Worm (Caenorhabditis elegans) whole organism, dauer: Measurements from ENCODE around the gene C52E2.2.
"Not testable (repeated sequence)": the region's sequence is repeated elsewhere in the genome, so short reads cannot be mapped to it uniquely, and the experiment has no call there.

Experiments
- unc-62 ChIP-seq: sonication (generic microtip); optimal IDR thresholded peaks from 2 replicates; lab custom pipeline; 2017; ENCODE audit warnings: missing biosample characterization, missing genetic modification reagents, missing genetic modification characterization

The C52E2.2 gene

DNA sequence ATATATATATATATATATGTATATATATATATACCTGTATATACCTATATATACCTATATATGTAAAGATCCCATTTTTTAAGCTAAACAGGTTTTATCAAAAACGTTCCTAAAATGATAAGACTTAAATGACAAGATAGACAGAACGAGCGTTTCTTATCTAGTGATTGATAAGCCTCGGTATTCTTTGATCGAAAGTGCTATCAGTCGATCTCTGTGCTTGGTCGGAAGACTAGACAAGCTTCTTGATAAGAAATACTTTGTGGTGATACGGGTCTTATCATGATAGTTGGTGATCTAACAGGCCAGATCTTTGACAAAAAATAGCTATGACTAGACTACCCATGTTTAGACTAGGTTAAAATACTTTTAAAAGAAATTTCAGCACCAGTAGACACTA, 887 bp upstream of the C52E2.2 start:
- TF ChIP-seq unc-62 (GFP tag; lab: Kevin White, UChicago), result no peak

DNA sequence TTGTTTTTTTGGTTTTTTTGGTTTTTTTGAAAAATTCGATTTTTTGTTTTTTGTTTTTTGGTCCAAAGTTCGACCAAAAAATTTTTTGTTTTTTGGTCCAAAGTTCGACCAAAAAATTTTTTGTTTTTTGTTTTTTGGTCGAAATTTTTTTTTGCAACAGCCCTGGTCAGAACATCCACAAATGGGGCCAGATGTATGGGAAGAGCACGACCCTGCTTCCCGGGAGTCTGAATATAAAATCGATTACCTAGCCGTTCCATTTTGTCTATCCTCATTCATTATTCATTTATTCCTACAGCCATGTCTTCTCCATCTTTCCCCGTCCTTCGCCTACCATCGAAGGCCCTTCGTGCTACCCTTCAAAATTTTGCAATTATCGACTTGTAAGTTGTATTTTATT, 1.5 kb downstream of the C52E2.2 start, which contains the start of gene fbxb-95:
Gene fbxb-95 (plus strand): TSS at position 301 of the 400 bp plus-strand sequence.
- not testable (repeated sequence) for TF ChIP-seq unc-62 (GFP tag; lab: Kevin White, UChicago)

DNA sequence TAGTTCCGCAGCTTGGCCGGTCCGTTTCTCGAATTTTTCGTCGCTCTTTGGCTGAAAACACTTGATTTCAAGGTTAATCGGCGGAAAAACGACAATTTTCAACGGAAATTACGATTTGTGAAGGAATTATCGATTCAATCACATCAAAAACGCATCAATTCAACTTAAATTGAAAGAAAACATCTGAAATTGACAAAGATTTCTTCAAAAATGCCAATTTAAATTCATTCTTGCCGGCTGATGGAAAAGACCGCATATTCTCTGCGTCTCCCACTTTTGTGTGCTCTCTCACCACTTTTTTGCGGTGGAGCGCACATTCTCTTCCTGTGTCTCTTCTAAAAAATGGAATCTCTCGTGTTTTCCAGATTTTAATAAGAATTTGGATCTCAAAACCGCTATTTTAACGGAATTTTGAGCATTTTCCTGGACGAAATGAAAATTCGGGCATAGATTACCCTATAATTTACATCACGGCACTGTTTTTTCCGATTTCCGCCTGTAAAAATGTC, 8.7 kb downstream of the C52E2.2 start, which contains the start of gene C16C4.18:
Gene C16C4.18 (minus strand): TSS at position 51 of the 509 bp plus-strand sequence.
- TF ChIP-seq unc-62 (GFP tag; lab: Kevin White, UChicago), result not testable (repeated sequence)

DNA sequence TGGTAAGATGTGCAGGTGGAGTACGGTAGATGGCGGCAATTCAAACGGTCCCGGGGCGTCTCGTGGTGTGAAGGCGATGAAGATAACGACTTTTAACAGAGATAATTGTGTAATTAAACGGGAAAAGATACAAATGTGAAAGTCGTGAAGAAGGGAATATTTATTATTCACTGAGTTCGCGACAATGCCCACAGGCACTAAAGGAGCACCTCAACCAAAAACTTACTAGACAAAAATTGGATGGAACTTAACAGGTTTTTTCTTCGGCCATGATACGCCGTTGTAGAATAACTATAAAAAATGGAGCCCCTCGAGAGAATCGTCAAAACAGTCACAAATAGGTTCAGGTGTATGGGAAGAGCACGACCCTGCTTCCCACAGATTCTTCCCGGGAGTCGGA, 9.7 kb downstream of the C52E2.2 start, which contains the start of gene fbxb-98:
Gene fbxb-98 (plus strand): TSS at position 301 of the 400 bp plus-strand sequence.
- not testable (repeated sequence) for TF ChIP-seq unc-62 (GFP tag; lab: Kevin White, UChicago)

DNA sequence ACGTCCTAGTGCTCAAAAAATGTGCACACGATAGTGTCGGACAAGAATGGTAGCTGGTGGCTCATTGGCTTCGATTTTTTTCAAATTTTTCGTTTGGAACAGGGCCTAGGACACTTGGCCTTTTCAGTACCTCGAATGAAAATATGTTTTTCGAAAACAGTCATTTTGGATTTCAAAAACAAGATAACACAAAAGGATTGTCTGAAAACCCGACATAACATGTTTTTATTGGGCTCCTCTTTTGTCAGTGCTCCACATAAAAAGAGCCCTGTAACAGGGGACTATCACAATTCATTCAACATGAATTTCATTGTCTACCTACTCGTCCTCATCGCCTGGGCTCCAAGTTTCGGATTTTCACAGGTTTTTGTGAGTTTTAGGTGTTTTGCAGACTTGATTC, 11.7 kb downstream of the C52E2.2 start, which contains the start of gene C16C4.17:
Gene C16C4.17 (plus strand): TSS at position 301 of the 400 bp plus-strand sequence.
- no peak for TF ChIP-seq unc-62 (GFP tag; lab: Kevin White, UChicago)

DNA sequence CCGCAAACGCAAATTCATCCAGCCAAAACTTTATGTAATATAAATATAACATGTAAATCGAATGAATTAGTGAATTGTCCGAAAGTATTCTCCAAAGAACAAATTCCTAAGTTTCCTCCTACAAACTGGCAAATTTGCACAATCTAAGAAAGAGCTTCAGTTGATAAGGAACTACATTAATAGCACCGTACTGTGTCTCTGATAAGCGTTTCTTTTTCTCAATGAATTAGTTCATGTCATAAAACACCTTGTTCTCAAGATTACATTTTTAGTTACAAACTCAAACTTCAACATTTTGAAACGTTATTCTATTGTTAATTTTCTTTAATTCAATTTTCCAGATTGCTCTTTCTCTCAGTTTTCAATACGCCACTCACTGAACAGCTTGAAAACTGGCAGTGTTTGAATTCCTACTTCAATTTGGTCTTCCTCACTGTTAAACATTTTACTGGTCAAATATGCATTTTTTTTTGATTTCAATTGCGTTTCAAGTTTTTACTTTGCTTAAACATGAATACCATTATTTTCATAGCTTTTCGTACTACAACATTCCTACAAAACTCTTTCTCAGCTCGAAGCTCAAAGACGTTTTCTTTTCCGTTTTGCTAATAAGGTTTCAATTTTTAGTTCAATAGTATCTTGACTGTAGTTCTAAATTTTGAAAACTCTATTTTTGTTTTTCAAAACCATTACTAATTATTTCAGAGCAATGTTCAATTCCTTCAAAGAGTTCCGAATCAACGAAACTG, 13.3 kb downstream of the C52E2.2 start, which contains the start of gene math-15:
Gene math-15 (plus strand): TSS at position 699 of the 749 bp plus-strand sequence.
- TF ChIP-seq unc-62 (GFP tag; lab: Kevin White, UChicago), result no peak

DNA sequence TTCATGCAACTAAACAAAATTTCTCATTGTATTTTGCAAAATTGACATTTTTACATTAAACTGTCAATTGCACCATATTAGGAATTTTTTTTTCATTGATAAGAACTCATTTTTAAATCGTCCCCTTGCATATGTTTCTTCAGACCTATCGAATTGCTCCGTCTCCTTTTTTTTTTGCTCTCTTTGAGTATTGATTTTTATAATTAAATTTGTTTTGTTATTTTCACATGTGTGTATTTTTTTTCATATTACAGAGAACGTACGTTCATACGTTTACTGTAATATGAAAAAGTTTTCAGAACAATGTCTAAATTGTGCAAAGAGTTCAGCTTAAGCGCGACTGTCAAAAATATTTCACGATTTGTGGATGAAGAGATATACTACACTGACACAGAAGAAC, 16.5 kb downstream of the C52E2.2 start, which contains the start of gene math-14:
Gene math-14 (plus strand): TSS at position 301 of the 400 bp plus-strand sequence.
- no peak for TF ChIP-seq unc-62 (GFP tag; lab: Kevin White, UChicago)

DNA sequence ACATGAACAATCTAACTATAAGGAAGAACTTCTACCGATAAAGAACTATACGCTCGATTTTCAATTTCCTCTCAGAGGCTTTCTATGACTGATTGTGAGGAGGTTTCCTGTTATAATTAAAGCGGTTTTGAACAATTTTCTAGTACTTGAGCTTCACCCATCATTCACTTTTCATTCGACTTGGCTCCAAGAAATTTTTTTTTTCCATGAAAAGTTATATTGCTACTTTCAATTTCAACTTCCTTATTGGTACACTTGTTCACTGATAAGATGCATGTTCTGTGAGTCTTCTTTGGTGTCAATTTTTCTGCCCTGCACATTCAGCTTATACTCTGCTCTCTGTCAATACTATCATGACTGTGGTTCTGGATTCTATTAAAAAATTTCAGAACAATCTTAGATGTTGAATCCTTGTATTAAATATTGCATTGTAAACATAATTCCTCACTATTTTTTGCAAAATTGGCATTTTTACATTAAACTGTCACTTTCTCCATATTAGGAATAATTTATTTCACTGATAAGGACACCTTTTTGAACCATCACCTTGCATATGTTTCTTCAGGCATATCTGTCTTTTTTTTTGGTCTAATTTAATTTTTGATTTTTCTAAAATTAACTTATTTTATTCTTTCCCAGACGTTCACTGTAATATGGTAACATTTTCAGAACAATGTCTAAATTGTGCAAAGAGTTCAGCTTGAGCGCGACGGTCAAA, 18.4 kb downstream of the C52E2.2 start, which contains the start of gene math-10:
Gene math-10 (plus strand): TSS at position 668 of the 718 bp plus-strand sequence.
- no peak for TF ChIP-seq unc-62 (GFP tag; lab: Kevin White, UChicago)

DNA sequence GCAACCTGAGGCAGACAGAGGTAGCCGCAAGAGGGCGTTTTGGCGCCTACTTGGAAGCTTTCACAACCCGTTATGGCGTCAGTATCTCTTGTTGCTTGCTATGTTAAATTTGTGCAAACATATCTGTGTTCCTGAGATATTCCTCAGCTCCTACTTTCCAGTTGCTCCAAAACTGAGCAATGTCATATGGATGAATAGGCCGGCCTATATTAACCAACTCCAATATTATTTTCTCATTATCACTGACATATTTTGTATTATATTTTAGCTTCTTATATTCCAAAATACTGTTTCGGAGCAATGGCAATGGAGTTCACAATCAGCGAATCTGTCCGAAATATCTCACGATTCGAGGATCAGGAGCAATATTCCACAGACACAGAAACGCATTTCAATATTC, 23.1 kb downstream of the C52E2.2 start, which contains the start of gene math-13:
Gene math-13 (plus strand): TSS at position 301 of the 400 bp plus-strand sequence.
- no peak for TF ChIP-seq unc-62 (GFP tag; lab: Kevin White, UChicago)

DNA sequence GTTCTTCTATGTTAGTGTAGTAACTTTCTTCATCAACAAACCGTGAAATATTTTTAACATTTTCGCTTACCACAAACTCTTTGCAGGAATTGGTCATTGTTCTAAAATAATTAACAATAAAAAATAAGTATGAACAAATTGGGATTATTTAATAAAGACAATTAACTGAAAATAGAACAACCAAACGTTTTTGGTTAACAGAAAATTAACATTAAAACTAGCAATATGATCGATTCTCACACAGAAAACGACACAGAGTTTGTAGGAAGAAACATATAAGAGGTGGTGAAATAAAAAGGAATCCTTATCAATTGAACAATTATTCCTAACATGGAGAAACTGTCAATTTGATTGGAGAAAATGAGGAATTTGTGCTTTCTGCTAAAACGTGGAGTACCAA, 26.1 kb downstream of the C52E2.2 start, which contains the start of gene math-16:
Gene math-16 (minus strand): TSS at position 101 of the 400 bp plus-strand sequence.
- TF ChIP-seq unc-62 (GFP tag; lab: Kevin White, UChicago), result no peak

DNA sequence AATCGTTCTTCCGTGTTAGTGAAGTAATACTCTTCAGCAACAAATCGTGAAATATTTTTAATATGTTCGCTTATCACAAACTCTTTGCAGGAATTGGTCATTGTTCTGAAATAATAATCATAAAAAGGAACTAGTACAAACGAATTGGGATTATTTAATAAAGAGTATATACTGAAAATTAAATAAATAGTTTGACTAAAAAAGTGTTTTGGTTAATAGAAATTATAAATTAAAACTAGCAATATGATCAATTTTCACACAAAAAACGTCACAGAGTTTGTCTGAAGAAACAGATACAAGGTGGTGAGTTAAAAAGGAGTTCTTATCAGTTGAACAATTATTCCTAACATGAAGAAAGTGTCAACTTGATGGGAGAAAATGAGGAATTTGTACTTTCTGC, 30.1 kb downstream of the C52E2.2 start, which contains the start of gene math-5:
Gene math-5 (minus strand): TSS at position 101 of the 400 bp plus-strand sequence.
- no peak for TF ChIP-seq unc-62 (GFP tag; lab: Kevin White, UChicago)

DNA sequence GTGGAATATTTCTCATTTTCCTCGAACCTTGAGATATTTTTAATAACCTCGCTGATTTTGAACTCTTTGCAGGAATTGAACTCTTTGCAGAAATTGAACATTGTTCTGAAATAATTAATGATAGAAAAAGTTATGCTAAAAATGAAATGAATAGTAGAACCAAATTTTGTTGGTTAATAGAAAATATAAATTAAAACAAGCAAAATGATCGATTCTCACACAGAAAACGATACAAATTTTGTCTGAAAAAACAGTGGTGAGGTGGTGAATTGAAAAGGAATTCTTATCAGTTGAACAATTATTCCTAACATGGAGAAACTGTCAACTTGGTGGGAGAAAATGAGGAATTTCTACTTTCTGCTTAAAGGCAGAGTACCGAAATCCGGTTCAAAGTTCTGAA, 32.0 kb downstream of the C52E2.2 start, which contains the start of gene math-6:
Gene math-6 (minus strand): TSS at position 101 of the 400 bp plus-strand sequence.
- no peak for TF ChIP-seq unc-62 (GFP tag; lab: Kevin White, UChicago)

DNA sequence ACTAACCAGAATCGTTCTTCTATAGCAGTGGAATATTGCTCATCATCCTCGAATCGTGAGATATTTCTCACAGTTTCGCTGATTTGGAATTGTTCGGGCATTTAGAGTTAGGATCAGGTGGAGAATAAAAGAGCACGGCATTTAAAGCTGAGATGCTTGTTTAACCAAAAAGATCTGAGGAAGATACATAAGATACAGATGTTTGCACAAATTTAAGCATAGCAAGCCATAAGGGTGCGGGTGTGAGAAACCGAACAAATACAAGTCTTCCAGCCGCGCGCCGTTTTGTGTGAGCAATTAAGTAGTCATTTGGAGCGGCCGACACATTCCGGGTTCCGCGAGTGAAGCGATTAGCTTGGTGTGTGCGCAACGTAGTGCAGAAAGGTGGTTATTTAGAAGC, 33.8 kb downstream of the C52E2.2 start, which contains the start of gene math-7:
Gene math-7 (minus strand): TSS at position 101 of the 400 bp plus-strand sequence.
- no peak for TF ChIP-seq unc-62 (GFP tag; lab: Kevin White, UChicago)

DNA sequence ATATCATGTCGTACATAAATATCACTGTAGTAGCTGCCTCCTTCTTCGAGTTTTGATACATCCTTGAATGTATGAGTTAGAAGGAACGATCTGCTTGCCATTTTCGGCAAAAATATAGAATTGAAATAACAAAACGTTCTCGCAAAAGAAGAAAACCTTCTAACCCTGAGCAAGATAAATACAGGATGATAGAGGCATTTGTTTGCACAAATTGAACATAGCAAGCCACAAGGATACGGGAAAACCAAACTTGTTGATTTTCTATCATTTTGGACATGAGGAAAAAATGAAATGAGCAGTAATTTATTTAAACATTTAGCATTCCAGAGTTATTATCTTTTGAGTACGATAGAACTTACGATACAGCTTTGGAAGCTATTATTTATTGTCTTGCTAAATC, 36.5 kb downstream of the C52E2.2 start, which contains the start of gene math-8:
Gene math-8 (minus strand): TSS at position 101 of the 400 bp plus-strand sequence.
- no peak for TF ChIP-seq unc-62 (GFP tag; lab: Kevin White, UChicago)

DNA sequence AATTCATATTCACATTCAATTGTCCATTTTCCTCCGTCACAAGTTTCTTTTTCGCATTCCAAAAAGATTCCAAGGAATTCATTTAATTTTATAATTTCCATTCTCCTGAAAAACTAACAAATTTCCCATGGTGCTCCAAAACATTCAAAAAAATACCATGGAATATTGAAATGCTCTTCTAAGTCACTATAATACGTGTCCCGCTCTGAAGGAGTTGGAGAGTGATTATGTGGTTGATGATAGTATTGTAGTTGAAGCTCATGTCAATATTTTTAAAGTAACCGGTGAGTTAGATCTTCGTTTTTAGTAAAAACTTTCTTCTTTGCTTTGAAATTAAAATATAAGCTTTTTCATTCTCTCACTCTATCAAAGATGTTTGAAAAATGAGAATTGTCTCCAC, 38.1 kb downstream of the C52E2.2 start, which contains the start of gene math-9:
Gene math-9 (minus strand): TSS at position 101 of the 400 bp plus-strand sequence.
- no peak for TF ChIP-seq unc-62 (GFP tag; lab: Kevin White, UChicago)
